Fruit fly (Drosophila melanogaster) whole organism, embryonic: Measurements from ENCODE around the gene CG11980.

Experiments
- Bteb2 ChIP-seq: fragments of 200-800 bp; sonication (Bioruptor generic); optimal IDR thresholded peaks from 2 replicates; lab custom pipeline; 2016; ENCODE audit warnings: missing biosample characterization, missing genetic modification characterization
- CG10274 ChIP-seq: fragments of 200-800 bp; sonication (Bioruptor generic); optimal IDR thresholded peaks from 3 replicates; lab custom pipeline; 2017; ENCODE audit warnings: missing biosample characterization, mild to moderate bottlenecking, missing genetic modification characterization
- CG10654 ChIP-seq: fragments of 200-800 bp; sonication (Bioruptor generic); optimal IDR thresholded peaks from 2 replicates; lab custom pipeline; 2016; ENCODE audit warnings: missing biosample characterization, missing genetic modification characterization
- CG10959 ChIP-seq: fragments of 200-800 bp; sonication (Bioruptor generic); IDR thresholded peaks from 2 replicates; pipeline ENCODE4 v1.3.6; 2022; ENCODE audit warnings: missing biosample characterization, missing genetic modification characterization
- CG12155 ChIP-seq: fragments of 200-800 bp; sonication (Bioruptor generic); optimal IDR thresholded peaks from 3 replicates; lab custom pipeline; 2016; ENCODE audit warnings: missing biosample characterization, missing genetic modification characterization
- CG12769 ChIP-seq: fragments of 200-800 bp; sonication (Bioruptor generic); optimal IDR thresholded peaks from 2 replicates; lab custom pipeline; 2019; ENCODE audit warnings: missing biosample characterization, mild to moderate bottlenecking, missing genetic modification characterization, moderate library complexity
- CG13287 ChIP-seq: fragments of 200-800 bp; sonication (Bioruptor generic); IDR thresholded peaks from 2 replicates; pipeline ENCODE4 v1.3.6; 2022; ENCODE audit warnings: missing biosample characterization, missing genetic modification characterization; ENCODE audit not compliant: partially characterized antibody
- CG15073 ChIP-seq: fragments of 200-800 bp; sonication (Bioruptor generic); optimal IDR thresholded peaks from 2 replicates; lab custom pipeline; 2016; ENCODE audit warnings: missing biosample characterization, missing genetic modification characterization
- CG16863 ChIP-seq: fragments of 200-800 bp; sonication (Bioruptor generic); optimal IDR thresholded peaks from 3 replicates; lab custom pipeline; 2016; ENCODE audit warnings: missing biosample characterization, missing genetic modification characterization
- CG18262 ChIP-seq: fragments of 200-800 bp; optimal IDR thresholded peaks from 3 replicates; lab custom pipeline; 2019; ENCODE audit warnings: missing biosample characterization, mild to moderate bottlenecking, missing genetic modification characterization, moderate library complexity
- CG18476 ChIP-seq: fragments of 200-800 bp; sonication (Bioruptor generic); optimal IDR thresholded peaks from 2 replicates; lab custom pipeline; 2016; ENCODE audit warnings: missing biosample characterization, mild to moderate bottlenecking, missing genetic modification characterization
- CG33213 ChIP-seq: fragments of 200-800 bp; sonication (Bioruptor generic); optimal IDR thresholded peaks from 3 replicates; lab custom pipeline; 2016; ENCODE audit warnings: missing biosample characterization, missing genetic modification characterization
- CG3726 ChIP-seq: fragments of 200-800 bp; sonication (Bioruptor generic); IDR thresholded peaks from 3 replicates; pipeline ENCODE4, ENCODE4 v1.3.6; 2022; ENCODE audit warnings: missing biosample characterization, missing genetic modification characterization
- CG4730 ChIP-seq: fragments of 200-800 bp; sonication (Bioruptor generic); IDR thresholded peaks from 2 replicates; pipeline ENCODE4 v1.3.6; 2022; ENCODE audit warnings: missing biosample characterization, missing genetic modification characterization
- CG6654 ChIP-seq: fragments of 200-800 bp; sonication (Bioruptor generic); optimal IDR thresholded peaks from 2 replicates; lab custom pipeline; 2017; ENCODE audit warnings: missing biosample characterization, mild to moderate bottlenecking, missing genetic modification characterization
- CG8281 ChIP-seq: fragments of 200-800 bp; sonication (Bioruptor generic); optimal IDR thresholded peaks from 2 replicates; lab custom pipeline; 2018; ENCODE audit warnings: missing biosample characterization, mild to moderate bottlenecking, missing genetic modification characterization, moderate library complexity
- CG8765 ChIP-seq: fragments of 200-800 bp; sonication (Bioruptor generic); IDR thresholded peaks from 2 replicates; pipeline ENCODE4 v1.3.6; 2022; ENCODE audit warnings: missing biosample characterization, missing genetic modification characterization
- Camta ChIP-seq: fragments of 200-800 bp; sonication (Bioruptor generic); optimal IDR thresholded peaks from 2 replicates; lab custom pipeline; 2016; ENCODE audit warnings: missing biosample characterization, missing genetic modification characterization
- D19B ChIP-seq: fragments of 200-800 bp; sonication (Bioruptor generic); optimal IDR thresholded peaks from 2 replicates; lab custom pipeline; 2017; ENCODE audit warnings: missing biosample characterization, mild to moderate bottlenecking, missing genetic modification characterization
- Deaf1 ChIP-seq: fragments of 200-800 bp; optimal IDR thresholded peaks from 3 replicates; lab custom pipeline; 2019; ENCODE audit warnings: missing biosample characterization, mild to moderate bottlenecking, missing genetic modification characterization, moderate library complexity
- Dll ChIP-seq: fragments of 200-800 bp; sonication (Bioruptor generic); IDR thresholded peaks from 4 replicates; pipeline ENCODE4 v1.3.6; 2022; ENCODE audit warnings: missing biosample characterization, missing genetic modification characterization; ENCODE audit not compliant: partially characterized antibody
- E2f2 ChIP-seq: fragments of 200-800 bp; sonication (Bioruptor generic); IDR thresholded peaks from 2 replicates; pipeline ENCODE4 v1.3.6; 2022; ENCODE audit warnings: missing biosample characterization, missing genetic modification characterization
- H2.0 ChIP-seq: fragments of 200-800 bp; sonication (Bioruptor generic); IDR thresholded peaks from 2 replicates; pipeline ENCODE4 v1.3.6; 2022; ENCODE audit warnings: missing biosample characterization, missing genetic modification characterization
- Hand ChIP-seq: fragments of 200-800 bp; sonication (Bioruptor generic); optimal IDR thresholded peaks from 2 replicates; lab custom pipeline; 2017; ENCODE audit warnings: mild to moderate bottlenecking, missing biosample characterization, missing genetic modification reagents, missing genetic modification characterization
- Mad ChIP-seq: fragments of 200-800 bp; sonication (Bioruptor generic); optimal IDR thresholded peaks from 2 replicates; lab custom pipeline; 2016; ENCODE audit warnings: missing biosample characterization, missing genetic modification characterization
- NK7.1 ChIP-seq: fragments of 200-800 bp; sonication (Bioruptor generic); optimal IDR thresholded peaks from 3 replicates; lab custom pipeline; 2016; ENCODE audit warnings: missing biosample characterization, missing genetic modification characterization
- Oli ChIP-seq: fragments of 200-800 bp; sonication (Bioruptor generic); optimal IDR thresholded peaks from 2 replicates; lab custom pipeline; 2018; ENCODE audit warnings: missing biosample characterization, mild to moderate bottlenecking, missing genetic modification characterization, moderate library complexity
- Optix ChIP-seq: fragments of 200-800 bp; sonication (Bioruptor generic); IDR thresholded peaks from 3 replicates; pipeline ENCODE4 v1.3.6; 2022; ENCODE audit warnings: missing biosample characterization, missing genetic modification characterization
- Ptx1 ChIP-seq: fragments of 200-800 bp; sonication (Bioruptor generic); IDR thresholded peaks from 2 replicates; pipeline ENCODE4 v1.3.6; 2022; ENCODE audit warnings: missing biosample characterization, missing genetic modification characterization
- cwo ChIP-seq: fragments of 200-800 bp; sonication (Bioruptor generic); optimal IDR thresholded peaks from 3 replicates; lab custom pipeline; 2017; ENCODE audit warnings: missing biosample characterization, missing genetic modification characterization, mild to moderate bottlenecking, moderate library complexity, missing genetic modification reagents
- da ChIP-seq: fragments of 200-800 bp; sonication (Bioruptor generic); optimal IDR thresholded peaks from 2 replicates; lab custom pipeline; 2016; ENCODE audit warnings: missing biosample characterization, missing genetic modification characterization
- eyg ChIP-seq: fragments of 200-800 bp; sonication (Bioruptor generic); optimal IDR thresholded peaks from 3 replicates; lab custom pipeline; 2016; ENCODE audit warnings: missing biosample characterization, missing genetic modification characterization
- fd64A ChIP-seq: fragments of 200-800 bp; sonication (Bioruptor generic); optimal IDR thresholded peaks from 3 replicates; lab custom pipeline; 2018; ENCODE audit warnings: missing biosample characterization, mild to moderate bottlenecking, missing genetic modification characterization
- gcm ChIP-seq: fragments of 200-800 bp; sonication (Bioruptor generic); optimal IDR thresholded peaks from 2 replicates; lab custom pipeline; 2019; ENCODE audit warnings: missing biosample characterization, mild to moderate bottlenecking, missing genetic modification characterization, moderate library complexity
- ham ChIP-seq: fragments of 200-800 bp; sonication (Bioruptor generic); IDR thresholded peaks from 2 replicates; pipeline ENCODE4 v1.3.6; 2022; ENCODE audit warnings: missing biosample characterization, missing genetic modification characterization
- her ChIP-seq: fragments of 200-800 bp; sonication (Bioruptor generic); optimal IDR thresholded peaks from 2 replicates; lab custom pipeline; 2016; ENCODE audit warnings: missing biosample characterization, missing genetic modification characterization
- hth ChIP-seq: fragments of >200 bp; optimal IDR thresholded peaks from 2 replicates; lab custom pipeline; 2017; ENCODE audit warnings: inconsistent platforms
- klu ChIP-seq: fragments of 200-800 bp; sonication (Bioruptor generic); IDR thresholded peaks from 2 replicates; pipeline ENCODE4 v1.3.6; 2022; ENCODE audit warnings: missing biosample characterization, missing genetic modification characterization
- lbe ChIP-seq: fragments of 200-800 bp; sonication (Bioruptor generic); optimal IDR thresholded peaks from 2 replicates; lab custom pipeline; 2016; ENCODE audit warnings: missing biosample characterization, mild to moderate bottlenecking, missing genetic modification characterization
- luna ChIP-seq: fragments of 200-800 bp; sonication (Bioruptor generic); optimal IDR thresholded peaks from 2 replicates; lab custom pipeline; 2016; ENCODE audit warnings: missing biosample characterization, missing genetic modification characterization
- mirr ChIP-seq: fragments of 200-800 bp; sonication (Bioruptor generic); optimal IDR thresholded peaks from 3 replicates; lab custom pipeline; 2018; ENCODE audit warnings: missing biosample characterization, mild to moderate bottlenecking, missing genetic modification characterization
- nerfin-2 ChIP-seq: fragments of 200-800 bp; sonication (Bioruptor generic); IDR thresholded peaks from 2 replicates; pipeline ENCODE4 v1.3.6; 2022; ENCODE audit warnings: missing biosample characterization, missing genetic modification characterization; ENCODE audit not compliant: partially characterized antibody
- onecut ChIP-seq: fragments of 200-800 bp; sonication (Bioruptor generic); IDR thresholded peaks from 2 replicates; pipeline ENCODE4 v1.3.6; 2022; ENCODE audit warnings: missing biosample characterization, missing genetic modification characterization
- pzg ChIP-seq: fragments of 200-800 bp; sonication (Bioruptor generic); optimal IDR thresholded peaks from 3 replicates; lab custom pipeline; 2018; ENCODE audit warnings: missing biosample characterization, mild to moderate bottlenecking, missing genetic modification characterization, moderate library complexity
- rib ChIP-seq: fragments of 200-800 bp; sonication (Bioruptor generic); IDR thresholded peaks from 2 replicates; pipeline ENCODE4 v1.3.6; 2022; ENCODE audit warnings: missing biosample characterization, missing genetic modification characterization
- row ChIP-seq: fragments of 200-800 bp; sonication (Bioruptor generic); IDR thresholded peaks from 3 replicates; pipeline ENCODE4 v1.3.6; 2022; ENCODE audit warnings: missing biosample characterization, missing genetic modification characterization
- schlank ChIP-seq: fragments of 200-800 bp; sonication (Bioruptor generic); optimal IDR thresholded peaks from 2 replicates; lab custom pipeline; 2018; ENCODE audit warnings: missing biosample characterization, mild to moderate bottlenecking, missing genetic modification characterization
- sd ChIP-seq: fragments of 200-800 bp; sonication (Bioruptor generic); optimal IDR thresholded peaks from 3 replicates; lab custom pipeline; 2018; ENCODE audit warnings: missing biosample characterization, mild to moderate bottlenecking, missing genetic modification characterization, moderate library complexity
- sima ChIP-seq: fragments of 200-800 bp; sonication (Bioruptor generic); optimal IDR thresholded peaks from 2 replicates; lab custom pipeline; 2016; ENCODE audit warnings: missing biosample characterization, missing genetic modification characterization
- sna ChIP-seq: fragments of 200-800 bp; sonication (Bioruptor generic); IDR thresholded peaks from 2 replicates; pipeline ENCODE4 v1.3.6; 2022; ENCODE audit warnings: missing biosample characterization, missing genetic modification characterization; ENCODE audit not compliant: partially characterized antibody
- trh ChIP-seq: fragments of 200-800 bp; sonication (Bioruptor generic); optimal IDR thresholded peaks from 2 replicates; lab custom pipeline; 2016; ENCODE audit warnings: missing biosample characterization, missing genetic modification characterization

Gene CG11980

dm6 chr3R:8963756-8964342 is 40.0 kb upstream of the CG11980 start (continued):
- TF ChIP-seq onecut (GFP tag; lab: Robert Waterston, UW) (no peak; the same call in 1 of the 2 replicates), sd (tag; lab: Kevin White, UChicago) (no peak), her (GFP tag; lab: Kevin White, UChicago) (no peak), da (no peak), hth (lab: Kevin White, UChicago) (no peak), cwo (no peak), CG6654 (no peak), eyg (GFP tag; lab: Kevin White, UChicago) (no peak), trh (GFP tag; lab: Kevin White, UChicago) (no peak), CG13287 (no peak), CG12769 (tag; lab: Kevin White, UChicago) (no peak), rib (GFP tag; lab: Robert Waterston, UW) (no peak), CG18262 (tag; lab: Kevin White, UChicago) (peak; percentile 60), CG18476 (GFP tag; lab: Kevin White, UChicago) (no peak), ham (GFP tag; lab: Robert Waterston, UW) (no peak), lbe (GFP tag; lab: Kevin White, UChicago) (no peak), CG10274 (GFP tag; lab: Kevin White, UChicago) (no peak), Oli (tag; lab: Kevin White, UChicago) (peak; percentile 48), CG8281 (tag; lab: Kevin White, UChicago) (no peak), CG3726 (GFP tag; lab: Robert Waterston, UW) (0 out of 3 replicates have a peak, but pooled peaks have one; percentile 32), Ptx1 (GFP tag; lab: Robert Waterston, UW) (0 out of 2 replicates have a peak, but pooled peaks have one; percentile 31), CG4730 (GFP tag; lab: Robert Waterston, UW) (0 out of 2 replicates have a peak, but pooled peaks have one; percentile 35), E2f2 (no peak), CG10654 (no peak), mirr (GFP tag; lab: Kevin White, UChicago) (no peak), sima (no peak), Hand (GFP tag; lab: Kevin White, UChicago) (no peak), sna (no peak), Optix (no peak; the same call in 2 of the 3 replicates), gcm (GFP tag; lab: Kevin White, UChicago) (no peak), luna (GFP tag; lab: Kevin White, UChicago) (no peak), Bteb2 (GFP tag; lab: Kevin White, UChicago) (no peak), nerfin-2 (GFP tag; lab: Robert Waterston, UW) (no peak), CG33213 (GFP tag; lab: Kevin White, UChicago) (no peak), CG12155 (GFP tag; lab: Kevin White, UChicago) (no peak), schlank (tag; lab: Kevin White, UChicago) (no peak), CG8765 (GFP tag; lab: Robert Waterston, UW) (no peak), Mad (no peak), CG15073 (GFP tag; lab: Kevin White, UChicago) (no peak), H2.0 (GFP tag; lab: Robert Waterston, UW) (peak; percentile 40; the same call in 1 of the 2 replicates), Camta (GFP tag; lab: Kevin White, UChicago) (no peak), pzg (GFP tag; lab: Kevin White, UChicago) (no peak), row (GFP tag; lab: Robert Waterston, UW) (peak; percentile 51; the same call in 2 of the 3 replicates), CG16863 (GFP tag; lab: Kevin White, UChicago) (no peak), Dll (GFP tag; lab: Robert Waterston, UW) (no peak), NK7.1 (GFP tag; lab: Kevin White, UChicago) (no peak), CG10959 (GFP tag; lab: Robert Waterston, UW) (no peak), klu (GFP tag; lab: Robert Waterston, UW) (no peak), fd64A (GFP tag; lab: Kevin White, UChicago) (no peak), Deaf1 (tag; lab: Kevin White, UChicago) (no peak), D19B (no peak)
